Fruit fly (Drosophila melanogaster): Measurements from ENCODE around the gene CG12316.

dm6 chr3L:15103988-15104848 is 32.5 kb downstream of the CG12316 start:
- TF ChIP-seq Mnt (GFP tag; optimal IDR thresholded peaks at IDR 0.05) (no peak), kay (GFP tag; ENCODE audit: borderline replicate concordance) (no peak), CG11617 (GFP tag; optimal IDR thresholded peaks at IDR 0.05) (no peak), CG7101 (tag; optimal IDR thresholded peaks at IDR 0.05) (no peak)

Measured in whole organism, adult.